Worm (Caenorhabditis elegans) whole organism, midembryonic: ENCODE measurements around the gene msp-55.

Experiments used
- cog-1 ChIP-seq: sonication (generic microtip); optimal IDR thresholded peaks from 2 replicates; lab custom pipeline; 2016; ENCODE audit warnings: missing genetic modification characterization, missing compliant biosample characterization
- flt-1 ChIP-seq: fragments of 200-800 bp; sonication (Bioruptor generic); IDR thresholded peaks from 2 replicates; pipeline ENCODE4 v1.3.6; 2022; ENCODE audit warnings: missing genetic modification characterization, missing compliant biosample characterization
- med-1 ChIP-seq: sonication (generic microtip); optimal IDR thresholded peaks from 2 replicates; lab custom pipeline; 2017; ENCODE audit warnings: missing genetic modification characterization, mild to moderate bottlenecking, missing compliant biosample characterization, antibody characterized with exemption, missing genetic modification reagents; ENCODE audit not compliant: insufficient read depth
- tab-1 ChIP-seq: fragments of 200-800 bp; sonication (Bioruptor generic); IDR thresholded peaks from 2 replicates; pipeline ENCODE4 v1.3.6; 2022; ENCODE audit warnings: missing genetic modification characterization, missing compliant biosample characterization
- ztf-23 ChIP-seq: fragments of 200-800 bp; sonication (Bioruptor generic); IDR thresholded peaks from 2 replicates; pipeline ENCODE4 v1.3.6; 2022; ENCODE audit warnings: missing genetic modification reagents, missing genetic modification characterization, missing compliant biosample characterization

DNA sequence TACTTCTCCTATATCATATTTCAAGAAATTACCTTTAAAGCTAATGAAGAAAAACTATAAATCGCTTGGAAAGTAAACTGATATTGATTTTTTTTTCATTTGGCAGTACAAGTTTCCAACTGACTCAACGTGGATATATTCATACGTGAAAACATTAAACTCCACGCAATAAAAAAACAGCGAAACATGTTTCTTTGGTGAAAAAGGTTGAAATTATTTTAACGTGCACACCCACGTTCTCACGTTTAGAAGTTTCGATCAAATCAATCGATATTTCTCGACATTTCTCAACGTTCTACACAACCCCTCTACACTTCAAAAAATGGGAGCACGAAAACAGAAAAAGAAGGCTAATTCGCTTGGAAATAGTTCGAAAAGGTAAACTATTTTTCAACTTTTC is 26.8 kb downstream of the msp-55 start, which contains the start of the genes best-6 and C09B9.2:
- TF ChIP-seq cog-1 (tag; lab: Kevin White, UChicago): no peak
- TF ChIP-seq flt-1 (GFP tag; lab: Robert Waterston, UW): no peak
- no peak for TF ChIP-seq tab-1 (GFP tag; lab: Robert Waterston, UW)
- TF ChIP-seq ztf-23: no peak
- no peak for TF ChIP-seq med-1
